Worm (Caenorhabditis elegans): ENCODE results near the gene C38D4.10.

DNA sequence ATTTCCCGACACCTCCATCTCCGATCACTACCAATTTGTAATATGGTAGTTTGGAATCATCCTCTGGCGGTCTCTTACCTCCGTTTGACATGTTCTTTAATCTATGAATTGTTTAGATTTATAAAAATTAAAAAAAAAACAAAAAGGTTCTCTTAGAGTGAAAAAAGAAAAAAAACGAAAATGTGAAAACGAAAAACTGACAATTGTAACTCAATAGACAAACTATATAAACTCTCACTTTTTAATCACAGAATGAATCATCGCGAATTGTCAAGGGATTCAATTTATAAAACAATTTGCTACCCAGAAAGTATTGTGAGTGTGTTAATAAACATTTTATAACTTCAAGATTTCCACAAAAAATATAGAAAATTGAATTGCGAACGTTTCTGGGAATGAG, 42.4 kb upstream of the C38D4.10 start, which contains the start of gene ras-2:
- TF ChIP-seq mep-1 (tag; optimal IDR thresholded peaks at IDR 0.05) (no peak), hlh-30 (tag; optimal IDR thresholded peaks at IDR 0.05; ENCODE audit: insufficient read depth) (no peak), ZK546.5 (tag; optimal IDR thresholded peaks at IDR 0.05) (no peak), sdz-12 (GFP tag; optimal IDR thresholded peaks at IDR 0.05) (no peak), duxl-1 (tag; optimal IDR thresholded peaks at IDR 0.05; ENCODE audit: poor library complexity) (no peak), ama-1 (optimal IDR thresholded peaks at IDR 0.05) (no peak), lin-13 (GFP tag; optimal IDR thresholded peaks at IDR 0.05) (no peak), R02D3.7 (tag; optimal IDR thresholded peaks at IDR 0.05) (no peak)
